Worm (Caenorhabditis elegans) whole organism, young adult: ENCODE data around the gene mec-14.

ENCODE experiments used
- T07F8.4 ChIP-seq: sonication (generic microtip); optimal IDR thresholded peaks from 2 replicates; lab custom pipeline; 2016; ENCODE audit warnings: mild to moderate bottlenecking, missing genetic modification characterization, moderate library complexity, missing compliant biosample characterization
- efl-1 ChIP-seq: fragments of 150-350 bp; optimal IDR thresholded peaks from 2 replicates; lab custom pipeline; 2014; ENCODE audit warnings: missing biosample characterization, missing genetic modification reagents, missing genetic modification characterization
- egl-18 ChIP-seq: fragments of 200-800 bp; sonication (Bioruptor generic); IDR thresholded peaks from 2 replicates; pipeline ENCODE4 v1.3.6; 2022; ENCODE audit warnings: missing genetic modification reagents, missing genetic modification characterization, missing compliant biosample characterization
- ekl-4 ChIP-seq: fragments of 200-800 bp; sonication (Bioruptor generic); IDR thresholded peaks from 2 replicates; pipeline ENCODE4 v1.3.6; 2022; ENCODE audit warnings: missing genetic modification reagents, missing genetic modification characterization, missing compliant biosample characterization
- hlh-12 ChIP-seq: sonication (generic microtip); optimal IDR thresholded peaks from 2 replicates; lab custom pipeline; 2016; ENCODE audit warnings: missing genetic modification characterization, missing compliant biosample characterization
- lin-35 ChIP-seq, 3 experiments: fragments of 150-350 bp in 2 of 3; sonication (generic microtip) in 1 of 3; optimal IDR thresholded peaks; 2 replicates each; lab custom pipeline; 2014 to 2018; ENCODE audit warnings: missing biosample characterization in 3 of 3, missing genetic modification characterization in 3 of 3, missing genetic modification reagents in 3 of 3
- lsy-27 ChIP-seq: sonication (generic microtip); optimal IDR thresholded peaks from 2 replicates; lab custom pipeline; 2017; ENCODE audit warnings: missing genetic modification characterization, mild to moderate bottlenecking, missing compliant biosample characterization, antibody characterized with exemption, missing genotype, borderline replicate concordance; ENCODE audit not compliant: insufficient read depth
- mxl-1 ChIP-seq: sonication (generic microtip); optimal IDR thresholded peaks from 2 replicates; lab custom pipeline; 2016; ENCODE audit warnings: missing genetic modification characterization, missing compliant biosample characterization
- rec-8 ChIP-seq, 2 experiments: sonication (generic microtip); optimal IDR thresholded peaks; 2 replicates each; lab custom pipeline; 2016; ENCODE audit warnings: mild to moderate bottlenecking in 2 of 2, missing genetic modification characterization in 2 of 2, missing genetic modification reagents in 2 of 2, missing genotype in 2 of 2, missing biosample characterization in 1 of 2, missing compliant biosample characterization in 1 of 2, moderate library complexity in 1 of 2
- snpc-4 ChIP-seq, 5 experiments: fragments of 150-350 bp in 1 of 5; sonication (generic microtip) in 4 of 5; optimal IDR thresholded peaks; 2 replicates each; lab custom pipeline; 2014 to 2018; ENCODE audit warnings: missing genetic modification characterization in 5 of 5, missing biosample characterization in 3 of 5, antibody characterized with exemption in 2 of 5, mild to moderate bottlenecking in 2 of 5, missing compliant biosample characterization in 2 of 5, missing genotype in 2 of 5, moderate library complexity in 2 of 5, missing genetic modification reagents in 1 of 5
- somi-1 ChIP-seq: fragments of 200-800 bp; sonication (Bioruptor generic); optimal IDR thresholded peaks from 2 replicates; lab custom pipeline; 2018; ENCODE audit warnings: mild to moderate bottlenecking, missing genetic modification characterization, missing compliant biosample characterization
- unc-62 ChIP-seq: fragments of 150-350 bp; optimal IDR thresholded peaks from 2 replicates; lab custom pipeline; 2014; ENCODE audit warnings: missing biosample characterization, missing genetic modification reagents, missing genetic modification characterization
- ztf-25 ChIP-seq: fragments of 200-800 bp; sonication (Bioruptor generic); IDR thresholded peaks from 2 replicates; pipeline ENCODE4 v1.3.6; 2022; ENCODE audit warnings: missing genetic modification reagents, missing genetic modification characterization, missing compliant biosample characterization

DNA sequence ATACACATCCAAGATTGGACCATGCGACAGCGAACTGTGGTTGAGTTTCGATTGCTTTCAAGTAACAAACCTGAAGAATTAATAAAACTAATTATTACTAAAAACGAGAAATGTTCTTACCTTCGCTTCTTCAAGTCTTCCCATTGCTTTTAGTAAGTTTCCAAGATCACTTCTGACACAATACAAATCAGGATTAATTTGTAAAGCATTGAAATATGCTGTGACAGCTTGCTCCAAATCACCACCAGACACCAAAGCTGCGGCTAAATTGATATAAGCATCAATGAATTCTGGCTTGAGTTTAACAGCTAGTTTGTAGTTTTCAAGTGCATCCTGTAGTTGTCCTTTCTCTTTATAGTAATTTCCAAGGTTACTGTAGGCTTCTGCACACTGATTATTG is 42.6 kb downstream of the mec-14 start:
- no peak for TF ChIP-seq egl-18 (GFP tag; lab: Robert Waterston, UW)
- no peak for TF ChIP-seq ztf-25 (GFP tag; lab: Robert Waterston, UW)
- TF ChIP-seq snpc-4 (GFP tag; optimal IDR thresholded peaks at IDR 0.05; lab: Kevin White, UChicago): no peak
- no peak for TF ChIP-seq snpc-4 (tag; optimal IDR thresholded peaks at IDR 0.05; lab: Kevin White, UChicago)
- TF ChIP-seq unc-62 (GFP tag; lab: Kevin White, UChicago): no peak
- no peak for TF ChIP-seq efl-1 (GFP tag; lab: Kevin White, UChicago)
- TF ChIP-seq mxl-1 (tag; lab: Kevin White, UChicago): no peak
- no peak for TF ChIP-seq hlh-12 (tag; lab: Kevin White, UChicago)
- TF ChIP-seq ekl-4 (GFP tag; lab: Robert Waterston, UW): no peak
- no peak for TF ChIP-seq lsy-27
- no peak for TF ChIP-seq lin-35 (GFP tag; optimal IDR thresholded peaks at IDR 0.05; lab: Kevin White, UChicago)
- TF ChIP-seq T07F8.4 (tag; lab: Kevin White, UChicago): no peak
- no peak for TF ChIP-seq rec-8 (tag; optimal IDR thresholded peaks at IDR 0.05; lab: Kevin White, UChicago)
- TF ChIP-seq somi-1 (GFP tag; lab: Kevin White, UChicago): no peak
